Worm (Caenorhabditis elegans) whole organism, L4/young adult: ENCODE measurements around the gene srh-60.

ENCODE experiments used
- W03F9.2 ChIP-seq: fragments of 150-350 bp; optimal IDR thresholded peaks from 2 replicates; lab custom pipeline; 2014; ENCODE audit warnings: missing biosample characterization, missing genetic modification characterization
- him-1 ChIP-seq: sonication (generic microtip); optimal IDR thresholded peaks from 2 replicates; lab custom pipeline; 2016; ENCODE audit warnings: missing genotype, missing genetic modification reagents, missing genetic modification characterization, missing compliant biosample characterization

ce11 chrII:3579767-3580166, 3.7 kb upstream of the srh-60 start, which contains the start of gene clec-134:
- TF ChIP-seq him-1 (tag; lab: Kevin White, UChicago) (no peak), W03F9.2 (tag; lab: Kevin White, UChicago) (no peak)
